Worm (Caenorhabditis elegans) whole organism, L4 larva: ENCODE measurements around the gene unc-10.
A peak's percentile ranks its signal among the peaks of the same experiment; 100 is the strongest.

Source experiments
- F26F4.8 ChIP-seq: fragments of 200-800 bp; sonication (Bioruptor generic); conservative IDR thresholded peaks from 2 replicates; pipeline ENCODE4 v1.3.6; 2022; ENCODE audit warnings: missing genetic modification characterization, missing compliant biosample characterization
- F49E8.2 ChIP-seq: sonication (generic microtip); optimal IDR thresholded peaks from 2 replicates; lab custom pipeline; 2016; ENCODE audit warnings: missing compliant biosample characterization, mild to moderate bottlenecking, missing genetic modification characterization, borderline replicate concordance
- T20F7.1 ChIP-seq: fragments of 200-800 bp; sonication (Bioruptor generic); optimal IDR thresholded peaks from 2 replicates; lab custom pipeline; 2018; ENCODE audit warnings: mild to moderate bottlenecking, missing genetic modification characterization, missing compliant biosample characterization
- arid-1 ChIP-seq: fragments of 200-800 bp; sonication (Bioruptor generic); conservative IDR thresholded peaks from 2 replicates; pipeline ENCODE4 v1.3.6; 2022; ENCODE audit warnings: missing genetic modification reagents, missing genetic modification characterization, missing compliant biosample characterization
- ceh-20 ChIP-seq: fragments of 200-800 bp; sonication (Bioruptor generic); IDR thresholded peaks from 2 replicates; pipeline ENCODE4 v1.3.6; 2022; ENCODE audit warnings: missing genetic modification reagents, missing genetic modification characterization, missing compliant biosample characterization
- ceh-32 ChIP-seq: sonication (generic microtip); optimal IDR thresholded peaks from 2 replicates; lab custom pipeline; 2016; ENCODE audit warnings: mild to moderate bottlenecking, missing genetic modification characterization, missing compliant biosample characterization; ENCODE audit not compliant: poor library complexity
- ceh-62 ChIP-seq: sonication (generic microtip); optimal IDR thresholded peaks from 2 replicates; lab custom pipeline; 2017; ENCODE audit warnings: missing biosample characterization, missing genetic modification characterization
- ces-1 ChIP-seq: fragments of 150-350 bp; sonication (generic microtip); optimal IDR thresholded peaks from 4 replicates; lab custom pipeline; 2014; ENCODE audit warnings: missing biosample characterization, missing genetic modification reagents, missing genetic modification characterization
- daf-16 ChIP-seq, 3 experiments: sonication (generic microtip); optimal IDR thresholded peaks; 2 replicates each; lab custom pipeline; 2016 to 2017; ENCODE audit warnings: missing genetic modification characterization in 3 of 3, missing genetic modification reagents in 3 of 3, mild to moderate bottlenecking in 2 of 3, missing compliant biosample characterization in 2 of 3, missing biosample characterization in 1 of 3, moderate library complexity in 1 of 3
- dmd-6 ChIP-seq: fragments of 200-800 bp; sonication (Bioruptor generic); IDR thresholded peaks from 2 replicates; pipeline ENCODE4 v1.3.6; 2022; ENCODE audit warnings: missing genetic modification reagents, missing genetic modification characterization, missing compliant biosample characterization
- dmd-8 ChIP-seq: fragments of 200-800 bp; sonication (Bioruptor generic); IDR thresholded peaks from 2 replicates; pipeline ENCODE4 v1.3.6; 2022; ENCODE audit warnings: missing genetic modification characterization, missing compliant biosample characterization
- dmd-9 ChIP-seq: fragments of 200-800 bp; sonication (Bioruptor generic); IDR thresholded peaks from 2 replicates; pipeline ENCODE4 v1.3.6; 2022; ENCODE audit warnings: missing genetic modification reagents, missing genetic modification characterization, missing compliant biosample characterization
- dpl-1 ChIP-seq: fragments of 150-350 bp; optimal IDR thresholded peaks from 2 replicates; lab custom pipeline; 2014; ENCODE audit warnings: missing biosample characterization, missing genetic modification reagents, missing genetic modification characterization
- duxl-1 ChIP-seq: sonication (generic microtip); optimal IDR thresholded peaks from 2 replicates; lab custom pipeline; 2016; ENCODE audit warnings: mild to moderate bottlenecking, missing genetic modification characterization, moderate library complexity, missing compliant biosample characterization; ENCODE audit not compliant: poor library complexity
- dve-1 ChIP-seq: sonication (generic microtip); optimal IDR thresholded peaks from 2 replicates; lab custom pipeline; 2017; ENCODE audit warnings: antibody characterized with exemption, mild to moderate bottlenecking, missing genetic modification characterization, missing compliant biosample characterization; ENCODE audit not compliant: insufficient read depth
- gei-8 ChIP-seq: fragments of 200-800 bp; sonication (Bioruptor generic); optimal IDR thresholded peaks from 2 replicates; lab custom pipeline; 2018; ENCODE audit warnings: mild to moderate bottlenecking, missing genetic modification characterization, missing compliant biosample characterization
- hlh-11 ChIP-seq: fragments of 200-800 bp; sonication (Bioruptor generic); optimal IDR thresholded peaks from 2 replicates; lab custom pipeline; 2018; ENCODE audit warnings: mild to moderate bottlenecking, missing genetic modification characterization, missing compliant biosample characterization
- lin-1 ChIP-seq: fragments of 200-800 bp; sonication (Bioruptor generic); IDR thresholded peaks from 2 replicates; pipeline ENCODE4 v1.3.6; 2022; ENCODE audit warnings: missing genetic modification reagents, missing genetic modification characterization, missing compliant biosample characterization
- lin-38 ChIP-seq: fragments of 200-800 bp; sonication (Bioruptor generic); IDR thresholded peaks from 2 replicates; pipeline ENCODE4 v1.3.6; 2022; ENCODE audit warnings: missing genetic modification reagents, missing genetic modification characterization, missing compliant biosample characterization
- lir-3 ChIP-seq: sonication (generic microtip); optimal IDR thresholded peaks from 2 replicates; lab custom pipeline; 2016; ENCODE audit warnings: mild to moderate bottlenecking, missing genetic modification characterization, missing compliant biosample characterization
- madf-9 ChIP-seq: fragments of 200-800 bp; sonication (Bioruptor generic); conservative IDR thresholded peaks from 2 replicates; pipeline ENCODE4 v1.3.6; 2022; ENCODE audit warnings: missing genetic modification reagents, missing genetic modification characterization, missing compliant biosample characterization
- mdl-1 ChIP-seq, 2 experiments: fragments of 150-350 bp in 1 of 2; sonication (generic microtip) in 1 of 2; optimal IDR thresholded peaks; 2 replicates each; lab custom pipeline; 2014 to 2017; ENCODE audit warnings: missing biosample characterization in 2 of 2, missing genetic modification characterization in 2 of 2
- mep-1 ChIP-seq: fragments of 150-350 bp; sonication (generic microtip); optimal IDR thresholded peaks from 3 replicates; lab custom pipeline; 2014; ENCODE audit warnings: missing biosample characterization, missing genetic modification characterization
- mes-2 ChIP-seq: sonication (generic microtip); optimal IDR thresholded peaks from 2 replicates; lab custom pipeline; 2016; ENCODE audit warnings: missing genotype, mild to moderate bottlenecking, missing genetic modification characterization, missing compliant biosample characterization; ENCODE audit not compliant: poor library complexity, severe bottlenecking
- mxl-2 ChIP-seq: fragments of 200-800 bp; sonication (Bioruptor generic); conservative IDR thresholded peaks from 2 replicates; pipeline ENCODE4 v1.3.6; 2022; ENCODE audit warnings: missing genetic modification reagents, missing genetic modification characterization, missing compliant biosample characterization
- nhr-41 ChIP-seq: fragments of 200-800 bp; sonication (Bioruptor generic); IDR thresholded peaks from 2 replicates; pipeline ENCODE4 v1.3.6; 2022; ENCODE audit warnings: missing genetic modification reagents, missing genetic modification characterization, missing compliant biosample characterization
- nhr-48 ChIP-seq: sonication (generic microtip); optimal IDR thresholded peaks from 2 replicates; lab custom pipeline; 2016; ENCODE audit warnings: mild to moderate bottlenecking, missing genetic modification characterization, missing compliant biosample characterization
- nhr-6 ChIP-seq: fragments of 150-350 bp; optimal IDR thresholded peaks from 2 replicates; lab custom pipeline; 2014; ENCODE audit warnings: missing biosample characterization, missing genetic modification characterization
- nhr-77 ChIP-seq: fragments of 150-350 bp; optimal IDR thresholded peaks from 2 replicates; lab custom pipeline; 2014; ENCODE audit warnings: missing biosample characterization, missing genetic modification characterization
- pha-4 ChIP-seq, 2 experiments: fragments of 150-350 bp in 1 of 2; fragments of 200-800 bp in 1 of 2; sonication (Bioruptor generic) in 1 of 2; IDR thresholded peaks in 1 of 2; optimal IDR thresholded peaks in 1 of 2; 2 replicates each; pipeline versions ENCODE4 v1.3.6 to Lab custom; 2014 to 2022; ENCODE audit warnings: missing genetic modification characterization in 2 of 2, missing genetic modification reagents in 2 of 2, missing biosample characterization in 1 of 2, missing compliant biosample characterization in 1 of 2
- php-3 ChIP-seq: fragments of 200-800 bp; sonication (Bioruptor generic); IDR thresholded peaks from 2 replicates; pipeline ENCODE4 v1.3.6; 2022; ENCODE audit warnings: missing genetic modification reagents, missing genetic modification characterization, missing compliant biosample characterization
- pqm-1 ChIP-seq: sonication (generic microtip); optimal IDR thresholded peaks from 2 replicates; lab custom pipeline; 2017; ENCODE audit warnings: missing biosample characterization, missing genetic modification characterization
- set-16 ChIP-seq: fragments of 200-800 bp; sonication (Bioruptor generic); IDR thresholded peaks from 2 replicates; pipeline ENCODE4 v1.3.6; 2022; ENCODE audit warnings: missing genetic modification reagents, missing genetic modification characterization, missing compliant biosample characterization
- snpc-4 ChIP-seq: fragments of 150-350 bp; optimal IDR thresholded peaks from 2 replicates; lab custom pipeline; 2014; ENCODE audit warnings: missing biosample characterization, missing genetic modification characterization
- spr-1 ChIP-seq: sonication (generic microtip); optimal IDR thresholded peaks from 2 replicates; lab custom pipeline; 2016; ENCODE audit warnings: mild to moderate bottlenecking, missing genetic modification characterization, missing compliant biosample characterization
- tag-97 ChIP-seq: fragments of 200-800 bp; sonication (Bioruptor generic); IDR thresholded peaks from 2 replicates; pipeline ENCODE4 v1.3.6; 2022; ENCODE audit warnings: missing genetic modification characterization, missing compliant biosample characterization
- tra-1 ChIP-seq: fragments of 200-800 bp; sonication (Bioruptor generic); IDR thresholded peaks from 2 replicates; pipeline ENCODE4 v1.3.6; 2022; ENCODE audit warnings: missing genetic modification reagents, missing genetic modification characterization, missing compliant biosample characterization
- unc-130 ChIP-seq: sonication (generic microtip); optimal IDR thresholded peaks from 2 replicates; lab custom pipeline; 2016; ENCODE audit warnings: missing genetic modification reagents, missing genetic modification characterization, missing compliant biosample characterization
- unc-62 ChIP-seq, 3 experiments: fragments of 150-350 bp in 1 of 3; sonication (generic microtip); optimal IDR thresholded peaks in 2 of 3; peaks in 1 of 3; 1 replicate in 1 of 3; 2 replicates in 2 of 3; lab custom pipeline; 2014 to 2017; ENCODE audit warnings: missing biosample characterization in 3 of 3, missing genetic modification characterization in 3 of 3, missing genetic modification reagents in 3 of 3, missing genotype in 1 of 3
- zag-1 ChIP-seq: fragments of 150-350 bp; optimal IDR thresholded peaks from 2 replicates; lab custom pipeline; 2014; ENCODE audit warnings: missing biosample characterization, missing genetic modification characterization
- zip-2 ChIP-seq: fragments of 150-350 bp; optimal IDR thresholded peaks from 2 replicates; lab custom pipeline; 2014; ENCODE audit warnings: missing biosample characterization, missing genetic modification characterization

unc-10 gene

DNA sequence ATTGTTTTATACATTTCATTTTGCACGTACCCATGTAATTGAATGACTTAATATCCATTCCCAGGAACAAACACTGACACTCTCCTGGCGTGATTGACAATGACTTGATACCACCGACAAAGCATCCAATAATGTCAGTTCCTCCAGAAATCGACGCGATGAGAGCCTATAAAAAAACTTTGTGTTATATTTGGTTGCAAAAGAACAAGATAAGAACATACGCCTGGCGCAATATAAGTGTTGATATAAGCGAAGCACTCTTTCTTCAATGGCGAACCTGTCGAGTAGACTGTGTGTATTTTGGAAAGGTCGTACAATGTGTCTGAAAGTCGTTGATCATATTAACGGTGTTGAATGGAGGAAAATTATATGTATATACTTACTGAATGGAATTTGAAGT lies 23.0 kb upstream of the unc-10 start:
- no peak for TF ChIP-seq dmd-8 (GFP tag; lab: Robert Waterston, UW)
- TF ChIP-seq daf-16 (GFP tag; optimal IDR thresholded peaks at IDR 0.05; lab: Kevin White, UChicago) = no peak
- TF ChIP-seq daf-16 (tag; optimal IDR thresholded peaks at IDR 0.05; lab: Kevin White, UChicago) = peak; percentile 46
- TF ChIP-seq ceh-62 (tag; lab: Kevin White, UChicago) = no peak
- no peak for TF ChIP-seq F26F4.8
- TF ChIP-seq dmd-9 = no peak
- no peak for TF ChIP-seq arid-1 (GFP tag; lab: Robert Waterston, UW)
- peak; percentile 34 for TF ChIP-seq hlh-11 (tag; lab: Kevin White, UChicago)
- peak; percentile 65 for TF ChIP-seq dve-1 (tag; lab: Kevin White, UChicago)
- 0 out of 2 replicates have a peak, but pooled peaks have one; percentile 7 for TF ChIP-seq tra-1
- no peak for TF ChIP-seq F49E8.2
- TF ChIP-seq dmd-6 (GFP tag; lab: Robert Waterston, UW) = peak; percentile 54; the same call in 1 of the 2 replicates
- TF ChIP-seq unc-62 (GFP tag; optimal IDR thresholded peaks at IDR 0.05 in 1 of 2; lab: Kevin White, UChicago) = peak in 1 of 2 experiments; percentile 3
- TF ChIP-seq unc-62 (tag; optimal IDR thresholded peaks at IDR 0.05; lab: Kevin White, UChicago) = no peak
- TF ChIP-seq pqm-1 = peak; percentile 48
- TF ChIP-seq php-3 (GFP tag; lab: Robert Waterston, UW) = peak; percentile 47; the same call in 1 of the 2 replicates
- TF ChIP-seq, all 104 proteins: peak for 8

DNA sequence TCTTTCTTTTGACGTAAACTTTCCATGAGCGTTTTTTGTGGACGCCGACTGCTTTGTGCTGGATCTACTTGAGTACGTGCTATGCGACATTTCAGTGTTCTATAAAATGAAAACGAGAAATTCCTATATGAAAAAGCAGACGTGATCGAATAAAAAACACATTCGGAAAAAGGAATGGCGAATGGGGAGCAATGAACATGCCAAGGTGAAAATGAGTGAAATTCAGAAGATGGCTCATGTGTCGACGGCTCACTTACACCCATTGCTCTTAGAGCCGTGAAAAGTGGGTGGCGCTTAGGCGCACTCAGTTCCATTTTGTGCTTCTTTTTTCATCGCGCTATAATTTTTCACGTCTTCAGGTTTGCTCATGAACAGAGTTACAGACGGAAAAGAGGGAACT lies 18.5 kb upstream of the unc-10 start, which contains the start of gene K03A1.4:
Gene K03A1.4 (minus strand): TSS at position 101 of the 400 bp plus-strand sequence.
- peak in 1 of 2 experiments; percentile 53 for TF ChIP-seq unc-62 (GFP tag; optimal IDR thresholded peaks at IDR 0.05 in 1 of 2; lab: Kevin White, UChicago)
- no peak for TF ChIP-seq unc-62 (tag; optimal IDR thresholded peaks at IDR 0.05; lab: Kevin White, UChicago)
- no peak for TF ChIP-seq pha-4 (GFP tag; IDR thresholded peaks at IDR 0.05; lab: Robert Waterston, UW)
- TF ChIP-seq pha-4 (tag; optimal IDR thresholded peaks at IDR 0.05; lab: Kevin White, UChicago) = no peak

- TF ChIP-seq lin-38 (GFP tag; lab: Robert Waterston, UW) (0 out of 2 replicates have a peak, but pooled peaks have one; percentile 16), nhr-48 (tag; lab: Kevin White, UChicago) (peak; percentile 17), php-3 (GFP tag; lab: Robert Waterston, UW) (no peak), mxl-2 (GFP tag; lab: Robert Waterston, UW) (no peak), T20F7.1 (GFP tag; lab: Kevin White, UChicago) (peak; percentile 17), unc-130 (no peak), dpl-1 (no peak), madf-9 (GFP tag; lab: Robert Waterston, UW) (no peak), dve-1 (tag; lab: Kevin White, UChicago) (peak; percentile 25), tag-97 (GFP tag; lab: Robert Waterston, UW) (no peak), nhr-41 (GFP tag; lab: Robert Waterston, UW) (0 out of 2 replicates have a peak, but pooled peaks have one; percentile 6), tra-1 (peak; percentile 84), gei-8 (no peak), lir-3 (tag; lab: Kevin White, UChicago) (no peak), duxl-1 (tag; lab: Kevin White, UChicago) (no peak), mdl-1 (tag; optimal IDR thresholded peaks at IDR 0.05; lab: Kevin White, UChicago) (no peak), nhr-6 (no peak), ces-1 (no peak), dmd-6 (GFP tag; lab: Robert Waterston, UW) (peak; percentile 84), snpc-4 (tag; lab: Kevin White, UChicago) (no peak), hlh-11 (tag; lab: Kevin White, UChicago) (peak; percentile 51)
Measured at ce11 chrX:7296310-7296709, 16.2 kb upstream of the unc-10 start.

DNA sequence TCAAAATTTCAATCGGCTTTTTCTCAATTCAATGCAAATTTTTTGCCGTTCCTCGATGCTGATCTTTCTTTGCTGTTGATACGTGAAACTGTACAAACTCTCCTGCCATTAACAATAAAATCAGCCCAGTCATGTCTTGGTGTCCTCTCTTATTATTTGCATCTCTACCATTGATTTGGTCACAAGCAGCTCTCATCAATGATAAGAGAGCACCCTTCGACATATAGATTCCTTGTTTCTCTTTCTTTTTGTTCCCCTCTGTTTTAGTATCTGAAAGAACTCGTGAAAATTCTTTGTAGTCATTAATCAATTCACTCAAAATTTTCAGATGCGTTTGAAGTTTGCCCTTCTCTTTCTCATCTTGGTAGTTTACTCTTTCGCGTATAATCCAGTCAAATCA lies 11.7 kb upstream of the unc-10 start, which contains the start of gene lron-7:
Gene lron-7 (plus strand): TSS at position 323 of the 400 bp plus-strand sequence.
- TF ChIP-seq spr-1 = no peak
- TF ChIP-seq mes-2 (tag; lab: Kevin White, UChicago) = no peak
- TF ChIP-seq lin-1 (GFP tag; lab: Robert Waterston, UW) = 0 out of 2 replicates have a peak, but pooled peaks have one; percentile 12
- no peak for TF ChIP-seq ceh-20
- TF ChIP-seq daf-16 (GFP tag; optimal IDR thresholded peaks at IDR 0.05; lab: Kevin White, UChicago) = no peak
- TF ChIP-seq daf-16 (tag; optimal IDR thresholded peaks at IDR 0.05; lab: Kevin White, UChicago) = peak; percentile 61
- TF ChIP-seq ceh-32 (tag; lab: Kevin White, UChicago) = no peak
- no peak for TF ChIP-seq set-16 (GFP tag; lab: Robert Waterston, UW)
- peak; percentile 23 for TF ChIP-seq dve-1 (tag; lab: Kevin White, UChicago)
- no peak for TF ChIP-seq lin-38 (GFP tag; lab: Robert Waterston, UW)
- no peak for TF ChIP-seq madf-9 (GFP tag; lab: Robert Waterston, UW)
- TF ChIP-seq pqm-1 = peak; percentile 86
- no peak for TF ChIP-seq nhr-48 (tag; lab: Kevin White, UChicago)
- no peak for TF ChIP-seq ces-1
- no peak for TF ChIP-seq mep-1
- TF ChIP-seq duxl-1 (tag; lab: Kevin White, UChicago) = no peak
- no peak for TF ChIP-seq dmd-9
- peak; percentile 65 for TF ChIP-seq nhr-77
- no peak for TF ChIP-seq zag-1 (tag; lab: Kevin White, UChicago)
- no peak for TF ChIP-seq zip-2
